Fruit fly (Drosophila melanogaster): ENCODE data around the gene CG15771.

DNA sequence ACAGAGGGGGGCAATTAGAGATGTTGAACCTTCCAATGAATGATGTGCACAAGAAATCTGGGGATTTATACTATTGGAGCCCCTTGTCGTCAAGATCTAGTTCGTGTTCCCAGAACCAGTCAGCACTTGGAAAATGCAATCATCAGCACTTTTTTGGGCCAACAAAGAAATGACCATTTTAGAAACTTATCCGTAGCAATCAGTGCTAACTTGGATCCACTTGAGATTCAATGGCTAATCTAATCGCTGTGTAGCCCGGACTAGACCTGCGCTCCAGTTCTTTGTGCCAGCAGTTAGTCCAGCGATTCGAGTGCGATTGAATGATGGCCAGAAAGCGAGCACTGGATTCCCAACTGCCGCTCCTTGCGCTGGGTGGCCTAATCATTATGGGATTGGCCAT lies 22.9 kb upstream of the CG15771 start, which contains the start of gene CG15773:
- TF ChIP-seq CG11617 (GFP tag; optimal IDR thresholded peaks at IDR 0.05): no peak
- TF ChIP-seq kay (GFP tag; ENCODE audit: borderline replicate concordance): no peak
- TF ChIP-seq ovo (GFP tag; optimal IDR thresholded peaks at IDR 0.05): no peak
- no peak for TF ChIP-seq CG14711 (tag; optimal IDR thresholded peaks at IDR 0.05)

Measured in whole organism, adult.